Fruit fly (Drosophila melanogaster) whole organism, pupa: Measurements from ENCODE around the gene CG33703.

ENCODE experiments used
- CG10348 ChIP-seq: fragments of 200-800 bp; sonication (Bioruptor generic); IDR thresholded peaks from 2 replicates; pipeline ENCODE4 v1.3.6; 2022; ENCODE audit warnings: missing biosample characterization, missing genetic modification characterization
- CG12605 ChIP-seq: fragments of 200-800 bp; sonication (Bioruptor generic); IDR thresholded peaks from 2 replicates; pipeline ENCODE4 v1.3.6; 2022; ENCODE audit warnings: missing biosample characterization, missing genetic modification characterization
- CG13204 ChIP-seq: fragments of 200-800 bp; sonication (Bioruptor generic); optimal IDR thresholded peaks from 2 replicates; lab custom pipeline; 2018; ENCODE audit warnings: missing biosample characterization, mild to moderate bottlenecking, missing genetic modification characterization, moderate library complexity
- CG14655 ChIP-seq: fragments of 200-800 bp; sonication (Bioruptor generic); optimal IDR thresholded peaks from 3 replicates; lab custom pipeline; 2017; ENCODE audit warnings: mild to moderate bottlenecking, missing biosample characterization, missing genetic modification reagents, missing genetic modification characterization
- CG15710 ChIP-seq: fragments of 200-800 bp; sonication (Bioruptor generic); optimal IDR thresholded peaks from 2 replicates; lab custom pipeline; 2018; ENCODE audit warnings: missing biosample characterization, mild to moderate bottlenecking, missing genetic modification characterization, moderate library complexity
- CG17806 ChIP-seq: fragments of 200-800 bp; sonication (Bioruptor generic); optimal IDR thresholded peaks from 2 replicates; lab custom pipeline; 2018; ENCODE audit warnings: missing biosample characterization, mild to moderate bottlenecking, missing genetic modification characterization, moderate library complexity
- CG32121 ChIP-seq: fragments of 200-800 bp; sonication (Bioruptor generic); IDR thresholded peaks from 2 replicates; pipeline ENCODE4 v1.3.6; 2022; ENCODE audit warnings: missing biosample characterization, missing genetic modification characterization
- CG34367 ChIP-seq: fragments of 200-800 bp; sonication (Bioruptor generic); optimal IDR thresholded peaks from 2 replicates; lab custom pipeline; 2018; ENCODE audit warnings: missing biosample characterization, mild to moderate bottlenecking, missing genetic modification characterization
- CG4496 ChIP-seq: fragments of 200-800 bp; sonication (Bioruptor generic); IDR thresholded peaks from 3 replicates; pipeline ENCODE4 v1.3.6; 2022; ENCODE audit warnings: missing biosample characterization, missing genetic modification characterization
- CG8159 ChIP-seq: fragments of 200-800 bp; sonication (Bioruptor generic); optimal IDR thresholded peaks from 3 replicates; lab custom pipeline; 2018; ENCODE audit warnings: missing biosample characterization, mild to moderate bottlenecking, missing genetic modification characterization, moderate library complexity
- CG8301 ChIP-seq: fragments of 200-800 bp; sonication (Bioruptor generic); optimal IDR thresholded peaks from 2 replicates; lab custom pipeline; 2018; ENCODE audit warnings: missing biosample characterization, mild to moderate bottlenecking, missing genetic modification characterization
- CG9948 ChIP-seq: fragments of 200-800 bp; sonication (Bioruptor generic); optimal IDR thresholded peaks from 2 replicates; lab custom pipeline; 2018; ENCODE audit warnings: missing biosample characterization, mild to moderate bottlenecking, missing genetic modification characterization, moderate library complexity
- D1 ChIP-seq: fragments of 200-800 bp; sonication (Bioruptor generic); optimal IDR thresholded peaks from 2 replicates; lab custom pipeline; 2018; ENCODE audit warnings: missing biosample characterization, mild to moderate bottlenecking, missing genetic modification characterization, moderate library complexity
- EcR ChIP-seq: fragments of 200-800 bp; sonication (Bioruptor generic); optimal IDR thresholded peaks from 3 replicates; lab custom pipeline; 2019; ENCODE audit warnings: missing biosample characterization, missing genetic modification characterization, mild to moderate bottlenecking, moderate library complexity, missing genetic modification reagents
- Ets98B ChIP-seq: fragments of 200-800 bp; sonication (Bioruptor generic); IDR thresholded peaks from 2 replicates; pipeline ENCODE4 v1.3.6; 2022; ENCODE audit warnings: missing biosample characterization, missing genetic modification characterization
- Pif1A ChIP-seq: fragments of 200-800 bp; sonication (Bioruptor generic); optimal IDR thresholded peaks from 3 replicates; lab custom pipeline; 2016; ENCODE audit warnings: missing biosample characterization, missing genetic modification characterization
- Pif1B ChIP-seq: fragments of 200-800 bp; sonication (Bioruptor generic); optimal IDR thresholded peaks from 3 replicates; lab custom pipeline; 2016; ENCODE audit warnings: missing biosample characterization, missing genetic modification characterization
- Snoo ChIP-seq: fragments of 200-800 bp; sonication (Bioruptor generic); optimal IDR thresholded peaks from 3 replicates; lab custom pipeline; 2017; ENCODE audit warnings: missing biosample characterization, mild to moderate bottlenecking, missing genetic modification characterization, inconsistent platforms
- fd96Ca ChIP-seq: fragments of 200-800 bp; sonication (Bioruptor generic); IDR thresholded peaks from 3 replicates; pipeline ENCODE4 v1.3.6; 2022; ENCODE audit warnings: missing biosample characterization, missing genetic modification characterization
- gl ChIP-seq: fragments of 200-800 bp; sonication (Bioruptor generic); optimal IDR thresholded peaks from 2 replicates; lab custom pipeline; 2018; ENCODE audit warnings: missing biosample characterization, mild to moderate bottlenecking, missing genetic modification characterization
- rn ChIP-seq: fragments of 200-800 bp; sonication (Bioruptor generic); IDR thresholded peaks from 2 replicates; pipeline ENCODE4 v1.3.6; 2022; ENCODE audit warnings: missing biosample characterization, missing genetic modification characterization

CG33703 gene

DNA sequence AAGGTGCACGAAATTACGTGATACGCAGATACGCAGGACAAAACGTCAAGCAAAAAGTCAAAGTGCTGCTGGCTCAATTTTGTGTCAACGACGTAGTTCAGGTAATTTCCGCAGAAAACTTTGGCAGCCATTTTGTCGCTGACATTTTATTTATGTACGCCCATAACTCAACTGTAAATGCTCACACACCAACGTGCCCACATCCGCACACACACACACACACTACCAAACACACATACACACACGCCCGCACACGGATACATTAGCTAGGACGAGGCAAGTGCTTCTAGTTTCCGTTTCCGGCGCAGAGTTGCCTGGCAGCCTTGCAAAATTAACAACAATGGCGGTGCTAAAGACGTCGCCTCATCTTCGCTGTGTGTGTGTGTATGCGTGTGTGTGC is 13.0 kb upstream of the CG33703 start, which contains the start of gene CG33700:
Gene CG33700, minus strand, starts transcription at position 101 of the 400 bp plus-strand sequence.
- TF ChIP-seq CG17806: no peak
- TF ChIP-seq CG4496 (GFP tag; lab: Robert Waterston, UW): 0 out of 3 replicates have a peak, but pooled peaks have one; percentile 28

DNA sequence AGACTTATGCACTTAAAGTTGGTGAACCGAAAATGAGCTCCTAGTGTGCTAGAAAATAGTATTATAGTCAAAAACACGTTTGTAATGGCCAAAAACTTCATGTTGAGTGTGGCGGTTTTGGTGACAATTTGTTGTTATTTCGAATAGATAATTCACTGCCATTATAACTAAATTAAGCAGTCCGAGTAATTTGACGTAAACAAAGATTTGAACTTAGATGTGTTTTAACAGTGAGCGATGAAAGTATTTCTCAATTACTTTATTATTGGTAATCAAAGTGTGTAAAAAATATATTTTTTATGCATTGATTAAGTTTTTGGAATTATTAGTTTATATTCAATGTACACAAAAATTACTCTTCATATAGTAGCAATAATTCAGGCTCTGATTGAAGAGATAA is 849 bp upstream of the CG33703 start, which contains the start of gene CG33702:
Gene CG33702, minus strand, starts transcription at position 101 of the 400 bp plus-strand sequence.
- TF ChIP-seq CG15710 (tag; lab: Kevin White, UChicago) (no peak), Snoo (tag; lab: Kevin White, UChicago) (no peak), CG10348 (GFP tag; lab: Robert Waterston, UW) (no peak), CG12605 (GFP tag; lab: Robert Waterston, UW) (no peak), CG13204 (GFP tag; lab: Kevin White, UChicago) (no peak), CG32121 (no peak), gl (tag; lab: Kevin White, UChicago) (no peak), fd96Ca (GFP tag; lab: Robert Waterston, UW) (no peak), Pif1B (GFP tag; lab: Kevin White, UChicago) (no peak), CG14655 (GFP tag; lab: Kevin White, UChicago) (no peak), CG4496 (GFP tag; lab: Robert Waterston, UW) (no peak), Pif1A (GFP tag; lab: Kevin White, UChicago) (no peak), CG8159 (tag; lab: Kevin White, UChicago) (no peak), CG9948 (tag; lab: Kevin White, UChicago) (no peak), CG17806 (no peak), Ets98B (GFP tag; lab: Robert Waterston, UW) (no peak), rn (GFP tag; lab: Robert Waterston, UW) (no peak)

DNA sequence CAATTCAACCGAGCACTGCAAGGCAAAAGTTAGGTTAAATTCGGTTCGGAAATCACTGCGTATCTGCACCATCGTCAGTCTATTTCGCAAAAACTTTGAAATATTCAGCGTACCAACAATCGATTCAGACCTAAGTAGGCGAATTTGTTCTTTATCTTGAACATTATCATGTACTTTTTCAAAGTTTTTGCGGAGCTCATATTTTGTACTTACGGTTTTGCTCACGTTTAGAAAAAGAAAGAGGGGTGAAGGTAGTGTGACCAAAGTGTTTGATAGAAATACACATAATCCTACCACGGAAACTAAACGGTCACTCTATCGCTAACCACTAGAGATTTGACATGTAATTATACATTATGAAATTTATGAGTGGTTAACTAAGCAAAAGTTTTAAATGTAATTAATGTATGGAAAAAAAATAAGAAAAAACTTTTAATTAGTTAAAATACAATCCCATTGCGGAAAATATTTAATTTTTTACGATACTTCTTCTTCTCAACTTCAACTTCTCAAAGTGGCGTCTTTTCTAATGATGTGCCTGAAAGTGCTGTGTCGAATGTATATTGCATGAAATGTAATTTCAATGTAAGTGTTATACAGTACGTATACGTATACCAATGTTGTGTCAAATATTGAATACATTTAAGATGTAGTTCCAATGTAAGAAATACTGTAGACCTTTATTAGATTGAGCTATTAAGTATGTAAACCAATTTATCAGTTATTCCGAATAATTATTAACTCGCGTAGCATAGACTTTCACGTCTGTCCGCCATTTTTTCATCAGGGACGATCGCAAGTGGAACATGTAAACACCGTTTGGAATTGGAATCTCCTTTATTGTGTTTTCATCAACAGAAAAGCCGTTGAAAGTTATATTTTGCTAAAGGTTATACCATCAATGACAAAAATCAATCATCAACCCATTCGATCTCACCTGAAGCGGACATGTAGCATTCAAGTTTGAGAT is 888 bp downstream of the CG33703 start, which contains the start of gene RpS9:
Gene RpS9, minus strand, starts transcription at position 245 of the 970 bp plus-strand sequence.
- TF ChIP-seq CG17806 (peak; percentile 10), Ets98B (GFP tag; lab: Robert Waterston, UW) (peak; percentile 50), CG34367 (tag; lab: Kevin White, UChicago) (no peak), CG12605 (GFP tag; lab: Robert Waterston, UW) (no peak), Pif1A (GFP tag; lab: Kevin White, UChicago) (peak; percentile 18), gl (tag; lab: Kevin White, UChicago) (peak; percentile 21), CG8159 (tag; lab: Kevin White, UChicago) (peak; percentile 28), CG15710 (tag; lab: Kevin White, UChicago) (peak; percentile 28), Pif1B (GFP tag; lab: Kevin White, UChicago) (no peak)
- TF ChIP-seq, all 21 proteins: peak for 6

DNA sequence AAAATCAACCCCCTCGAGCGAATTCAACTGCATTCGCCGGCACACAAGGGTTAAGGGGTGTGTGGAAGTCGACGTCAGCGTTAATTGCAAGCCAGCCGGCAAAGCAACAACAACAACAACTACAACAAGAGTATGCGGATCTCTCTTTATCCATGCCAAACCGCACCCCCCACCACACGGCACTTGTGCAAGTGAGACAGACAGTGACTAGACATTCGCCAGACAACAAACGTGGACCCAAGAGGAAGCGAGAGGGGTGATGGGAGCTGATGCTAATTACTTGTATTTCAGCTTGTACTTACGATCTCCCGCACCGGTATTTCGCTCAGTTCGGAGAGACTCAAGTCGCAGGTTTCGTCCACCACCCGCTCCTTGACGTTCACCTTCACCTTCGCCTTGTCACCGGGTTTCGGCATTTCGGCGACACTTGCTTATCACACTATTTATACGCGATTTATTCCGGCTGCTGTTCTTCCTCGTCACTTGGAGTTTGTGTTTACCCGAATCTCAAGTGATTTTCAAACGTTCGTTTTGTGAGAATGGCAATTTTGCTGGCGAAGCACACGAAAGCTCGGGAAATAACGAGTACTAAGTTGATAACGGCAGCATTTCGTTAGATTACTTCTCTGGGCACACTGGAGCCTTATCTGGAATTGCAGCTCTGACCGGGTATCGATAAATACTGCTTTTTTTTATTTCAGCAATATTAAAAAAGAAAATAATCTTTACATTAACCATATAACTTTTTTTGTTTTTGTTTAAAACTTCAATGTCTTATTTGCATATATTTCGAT is 3.2 kb downstream of the CG33703 start, which contains the start of gene CG3408:
Gene CG3408, minus strand, starts transcription at position 547 of the 794 bp plus-strand sequence.
- TF ChIP-seq Ets98B (GFP tag; lab: Robert Waterston, UW): 0 out of 2 replicates have a peak, but pooled peaks have one; percentile 35
- TF ChIP-seq CG17806: no peak
- TF ChIP-seq fd96Ca (GFP tag; lab: Robert Waterston, UW): no peak
- TF ChIP-seq CG13204 (GFP tag; lab: Kevin White, UChicago): peak; percentile 77
- TF ChIP-seq CG9948 (tag; lab: Kevin White, UChicago): no peak
- TF ChIP-seq CG8301: no peak
- TF ChIP-seq gl (tag; lab: Kevin White, UChicago): peak; percentile 23
- TF ChIP-seq EcR (GFP tag; lab: Kevin White, UChicago): peak; percentile 57
- no peak for TF ChIP-seq CG34367 (tag; lab: Kevin White, UChicago)
- peak; percentile 65; the same call in 2 of the 3 replicates for TF ChIP-seq CG4496 (GFP tag; lab: Robert Waterston, UW)
- no peak for TF ChIP-seq CG8159 (tag; lab: Kevin White, UChicago)
- TF ChIP-seq CG10348 (GFP tag; lab: Robert Waterston, UW): no peak
- TF ChIP-seq CG15710 (tag; lab: Kevin White, UChicago): no peak
- peak; percentile 99 for TF ChIP-seq Snoo (tag; lab: Kevin White, UChicago)
- peak; percentile 37 for TF ChIP-seq Pif1A (GFP tag; lab: Kevin White, UChicago)
- no peak for TF ChIP-seq CG14655 (GFP tag; lab: Kevin White, UChicago)
- no peak for TF ChIP-seq D1 (tag; lab: Kevin White, UChicago)
- TF ChIP-seq CG12605 (GFP tag; lab: Robert Waterston, UW): no peak; the same call in 1 of the 2 replicates
- no peak for TF ChIP-seq Pif1B (GFP tag; lab: Kevin White, UChicago)
- TF ChIP-seq rn (GFP tag; lab: Robert Waterston, UW): no peak
- no peak for TF ChIP-seq CG32121

DNA sequence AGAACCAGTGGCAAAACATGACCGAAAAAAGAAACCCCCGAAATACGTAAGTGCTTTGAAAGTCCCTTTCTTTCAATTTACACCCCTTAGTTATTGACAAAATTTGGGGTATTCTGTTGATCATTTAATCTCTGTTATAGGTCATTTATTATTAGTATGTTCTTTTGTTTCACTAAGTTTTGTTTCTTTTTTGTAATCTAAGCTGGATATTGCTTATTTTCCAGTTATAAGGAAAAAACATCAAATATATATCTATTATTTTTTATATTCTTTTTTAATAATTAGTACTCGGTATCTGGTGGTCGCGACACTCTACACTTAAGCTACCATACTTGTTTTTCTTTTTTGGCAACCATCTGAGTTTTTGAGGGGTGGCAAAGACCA is 3.8 kb downstream of the CG33703 start:
- TF ChIP-seq CG8159 (tag; lab: Kevin White, UChicago) (peak; percentile 45), CG17806 (peak; percentile 23), Pif1B (GFP tag; lab: Kevin White, UChicago) (no peak)
- TF ChIP-seq, all 21 proteins: peak for 2
